Fruit fly (Drosophila melanogaster): Measurements from ENCODE around the gene CG9356.

CG9356 gene

DNA sequence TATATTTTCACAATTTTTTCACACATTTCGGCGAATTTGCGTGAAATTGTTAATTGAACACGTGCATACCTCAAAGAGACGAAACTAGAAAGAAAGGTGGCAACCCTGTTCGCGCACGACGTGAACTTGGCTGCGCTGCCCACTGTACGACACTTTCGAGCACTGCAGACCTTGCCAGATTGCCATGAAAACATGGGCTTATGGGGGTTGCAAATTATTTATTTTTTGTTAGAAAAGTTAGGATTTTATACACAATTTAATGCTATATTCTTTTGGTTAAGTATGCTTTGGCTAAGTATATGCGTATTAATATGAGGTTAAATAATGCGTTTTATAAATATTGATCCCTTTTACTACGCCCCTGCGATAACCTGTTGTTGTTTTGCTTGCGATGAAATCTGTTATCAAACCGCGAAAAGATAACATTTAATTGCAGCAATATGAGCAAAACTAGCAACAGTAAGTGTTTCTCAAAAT, 2.9 kb downstream of the CG9356 start, which contains the start of the genes RpL34b and CG8132 (continued):
- peak; percentile 94 for TF ChIP-seq CG3919 (GFP tag; optimal IDR thresholded peaks at IDR 0.05)
- TF ChIP-seq CG34406 (GFP tag; optimal IDR thresholded peaks at IDR 0.05) = peak; percentile 88
- peak; percentile 95 for TF ChIP-seq Hr39 (GFP tag; optimal IDR thresholded peaks at IDR 0.05)
- TF ChIP-seq Sox15 (GFP tag; optimal IDR thresholded peaks at IDR 0.05) = peak; percentile 86
- TF ChIP-seq CG3032 (tag; optimal IDR thresholded peaks at IDR 0.05) = peak; percentile 96
- peak; percentile 94 for TF ChIP-seq OdsH (GFP tag; optimal IDR thresholded peaks at IDR 0.05)
- peak; percentile 89 for TF ChIP-seq achi (GFP tag; optimal IDR thresholded peaks at IDR 0.05)
- TF ChIP-seq Ets21C (GFP tag; optimal IDR thresholded peaks at IDR 0.05) = peak; percentile 93
- peak; percentile 85 for TF ChIP-seq Blimp-1 (GFP tag; optimal IDR thresholded peaks at IDR 0.05)
- peak; percentile 85 for TF ChIP-seq CG8319 (GFP tag; optimal IDR thresholded peaks at IDR 0.05)
- TF ChIP-seq ss (GFP tag; optimal IDR thresholded peaks at IDR 0.05) = peak in 1 of 2 experiments; percentile 84
- TF ChIP-seq eg (GFP tag; IDR thresholded peaks at IDR 0.05) = peak; percentile 97
- no peak for TF ChIP-seq CG6276 (GFP tag; optimal IDR thresholded peaks at IDR 0.05)
- TF ChIP-seq dsx (GFP tag; optimal IDR thresholded peaks at IDR 0.05; ENCODE audit: poor library complexity, severe bottlenecking) = peak; percentile 81
- TF ChIP-seq spab (GFP tag; optimal IDR thresholded peaks at IDR 0.05) = peak; percentile 71
- peak; percentile 76 to 89 for TF ChIP-seq salr (GFP tag; optimal IDR thresholded peaks at IDR 0.05)
- TF ChIP-seq CG15336 (GFP tag; IDR thresholded peaks at IDR 0.05) = peak; percentile 86
- TF ChIP-seq CG8632 (GFP tag; optimal IDR thresholded peaks at IDR 0.05) = peak; percentile 86
- TF ChIP-seq CG10669 (GFP tag; optimal IDR thresholded peaks at IDR 0.05) = peak; percentile 84
- peak; percentile 82 for TF ChIP-seq CG11294 (GFP tag; IDR thresholded peaks at IDR 0.05)
- peak; percentile 79 for TF ChIP-seq fd85E (GFP tag; optimal IDR thresholded peaks at IDR 0.05)
- peak; percentile 93 for TF ChIP-seq Met (GFP tag; optimal IDR thresholded peaks at IDR 0.05)
- no peak for TF ChIP-seq CG4318 (GFP tag; optimal IDR thresholded peaks at IDR 0.05)
- TF ChIP-seq fd59A (GFP tag; optimal IDR thresholded peaks at IDR 0.05) = peak; percentile 79
- peak; percentile 39 for TF ChIP-seq Hr38 (GFP tag; optimal IDR thresholded peaks at IDR 0.05)
- peak; percentile 83 for TF ChIP-seq CG7368 (GFP tag; optimal IDR thresholded peaks at IDR 0.05)
- peak; percentile 96 for TF ChIP-seq Eip78C (GFP tag)
- TF ChIP-seq Hr4 (GFP tag; optimal IDR thresholded peaks at IDR 0.05) = peak; percentile 91
- peak; percentile 89 for TF ChIP-seq CG32006 (GFP tag; optimal IDR thresholded peaks at IDR 0.05)
- peak; percentile 94 for TF ChIP-seq acj6 (GFP tag; optimal IDR thresholded peaks at IDR 0.05)
- TF ChIP-seq CG10631 (GFP tag; optimal IDR thresholded peaks at IDR 0.05) = peak; percentile 95
- TF ChIP-seq Eip93F (GFP tag; optimal IDR thresholded peaks at IDR 0.05) = peak; percentile 88
- peak; percentile 86 for TF ChIP-seq dac (GFP tag; optimal IDR thresholded peaks at IDR 0.05)
- TF ChIP-seq CG6792 (GFP tag; optimal IDR thresholded peaks at IDR 0.05) = peak; percentile 92
- peak; percentile 86 for TF ChIP-seq Lpt (GFP tag; optimal IDR thresholded peaks at IDR 0.05)
- TF ChIP-seq CG6808 (GFP tag; optimal IDR thresholded peaks at IDR 0.05) = peak; percentile 84
- TF ChIP-seq fkh (GFP tag; optimal IDR thresholded peaks at IDR 0.05) = peak; percentile 87
- TF ChIP-seq Sox14 (GFP tag; optimal IDR thresholded peaks at IDR 0.05) = peak; percentile 92
- TF ChIP-seq Sox102F (GFP tag; optimal IDR thresholded peaks at IDR 0.05) = peak; percentile 92
- peak; percentile 88 for TF ChIP-seq CG6854 (GFP tag; optimal IDR thresholded peaks at IDR 0.05)

DNA sequence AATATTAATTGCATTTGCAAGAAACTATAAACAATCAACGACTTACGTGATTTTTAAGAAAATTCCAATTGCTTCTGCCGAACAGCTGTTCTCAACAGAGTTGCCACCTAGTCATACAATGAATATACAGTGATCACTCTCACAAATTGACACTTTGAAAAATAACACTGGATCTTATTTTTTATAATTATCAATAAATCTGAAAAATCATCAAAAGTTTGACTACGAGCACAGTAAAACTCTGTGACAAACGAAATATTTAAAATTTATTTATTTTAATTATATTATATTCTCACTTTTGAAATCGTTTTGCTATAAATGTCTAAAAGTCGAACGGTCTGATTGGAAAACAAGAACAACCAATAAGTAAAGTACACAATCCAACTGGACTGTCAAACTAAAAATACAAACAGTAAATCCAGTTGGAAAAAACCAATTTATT, 4.1 kb downstream of the CG9356 start, which contains the start of gene CG34117:
TSS of gene CG34117 (minus strand) at position 103 of the 442 bp plus-strand sequence.
- TF ChIP-seq CG7368 (GFP tag; optimal IDR thresholded peaks at IDR 0.05) (peak; percentile 66), fd85E (GFP tag; optimal IDR thresholded peaks at IDR 0.05) (no peak), Eip75B (GFP tag; optimal IDR thresholded peaks at IDR 0.05) (peak; percentile 66), Hr38 (GFP tag; optimal IDR thresholded peaks at IDR 0.05) (no peak), CG31627 (GFP tag; optimal IDR thresholded peaks at IDR 0.05) (peak; percentile 80), CG6854 (GFP tag; optimal IDR thresholded peaks at IDR 0.05) (peak; percentile 17), pdm3 (GFP tag; optimal IDR thresholded peaks at IDR 0.05) (peak; percentile 76), Ets21C (GFP tag; optimal IDR thresholded peaks at IDR 0.05) (peak; percentile 60), OdsH (GFP tag; optimal IDR thresholded peaks at IDR 0.05) (peak; percentile 79), CG9139 (GFP tag; optimal IDR thresholded peaks at IDR 0.05) (no peak), Sox14 (GFP tag; optimal IDR thresholded peaks at IDR 0.05) (peak; percentile 58), lz (GFP tag; optimal IDR thresholded peaks at IDR 0.05) (peak; percentile 74), Sox102F (GFP tag; optimal IDR thresholded peaks at IDR 0.05) (peak; percentile 65), CG11294 (GFP tag; IDR thresholded peaks at IDR 0.05) (peak; percentile 26; the same call in 1 of the 2 replicates), fkh (GFP tag; optimal IDR thresholded peaks at IDR 0.05) (peak; percentile 40), CG4318 (GFP tag; optimal IDR thresholded peaks at IDR 0.05) (no peak), CG8119 (GFP tag; IDR thresholded peaks at IDR 0.05) (peak; percentile 65; the same call in 2 of the 3 replicates), Lpt (GFP tag; optimal IDR thresholded peaks at IDR 0.05) (peak; percentile 45), CG11762 (GFP tag; optimal IDR thresholded peaks at IDR 0.05; ENCODE audit: insufficient read depth) (peak; percentile 41), CG8632 (GFP tag; optimal IDR thresholded peaks at IDR 0.05) (peak; percentile 76), cyc (GFP tag; optimal IDR thresholded peaks at IDR 0.05) (peak; percentile 67), CG8319 (GFP tag; optimal IDR thresholded peaks at IDR 0.05) (peak; percentile 44), svp (GFP tag) (peak; percentile 90), CG34406 (GFP tag; optimal IDR thresholded peaks at IDR 0.05) (peak; percentile 72)

Data from whole organism, prepupa.